Fruit fly (Drosophila melanogaster): ENCODE measurements around the gene spz5.
A peak's percentile ranks its signal among the peaks of the same experiment; 100 is the strongest.

spz5 gene

dm6 chr3L:2866843-2867242 lies 25.1 kb downstream of the spz5 start (continued):
- TF ChIP-seq OdsH (GFP tag; optimal IDR thresholded peaks at IDR 0.05), result peak; percentile 58
- peak; percentile 49 for TF ChIP-seq achi (GFP tag; optimal IDR thresholded peaks at IDR 0.05)
- peak; percentile 69 for TF ChIP-seq CG6808 (GFP tag; optimal IDR thresholded peaks at IDR 0.05)
- TF ChIP-seq Hr39 (GFP tag; optimal IDR thresholded peaks at IDR 0.05), result peak; percentile 43
- TF ChIP-seq Smox (GFP tag; optimal IDR thresholded peaks at IDR 0.05), result peak; percentile 59
- peak; percentile 27 for TF ChIP-seq Sox15 (GFP tag; optimal IDR thresholded peaks at IDR 0.05)
- TF ChIP-seq acj6 (GFP tag; optimal IDR thresholded peaks at IDR 0.05), result peak; percentile 59
- TF ChIP-seq esn (GFP tag; optimal IDR thresholded peaks at IDR 0.05), result peak; percentile 58
- TF ChIP-seq dsx (GFP tag; optimal IDR thresholded peaks at IDR 0.05; ENCODE audit: poor library complexity, severe bottlenecking), result peak; percentile 64
- 0 out of 3 replicates have a peak, but pooled peaks have one; percentile 19 for TF ChIP-seq CG8119 (GFP tag; IDR thresholded peaks at IDR 0.05)
- peak; percentile 62 for TF ChIP-seq topi (GFP tag; optimal IDR thresholded peaks at IDR 0.05)
- no peak for TF ChIP-seq Hr4 (GFP tag; optimal IDR thresholded peaks at IDR 0.05)
- TF ChIP-seq eg (GFP tag; IDR thresholded peaks at IDR 0.05), result no peak
- peak; percentile 55 for TF ChIP-seq Eip75B (GFP tag; optimal IDR thresholded peaks at IDR 0.05)
- peak; percentile 45 for TF ChIP-seq CG9139 (GFP tag; optimal IDR thresholded peaks at IDR 0.05)
- TF ChIP-seq CG34406 (GFP tag; optimal IDR thresholded peaks at IDR 0.05), result peak; percentile 49
- peak; percentile 71 for TF ChIP-seq CG3032 (tag; optimal IDR thresholded peaks at IDR 0.05)
- TF ChIP-seq Blimp-1 (GFP tag; optimal IDR thresholded peaks at IDR 0.05), result peak; percentile 17
- TF ChIP-seq Eip93F (GFP tag; optimal IDR thresholded peaks at IDR 0.05), result no peak
- TF ChIP-seq CG31627 (GFP tag; optimal IDR thresholded peaks at IDR 0.05), result peak; percentile 42
- peak; percentile 79 for TF ChIP-seq svp (GFP tag)
- peak; percentile 8 for TF ChIP-seq lz (GFP tag; optimal IDR thresholded peaks at IDR 0.05)
- TF ChIP-seq Gug (GFP tag; IDR thresholded peaks at IDR 0.05), result no peak
- TF ChIP-seq Ets21C (GFP tag; optimal IDR thresholded peaks at IDR 0.05), result no peak
- TF ChIP-seq CG8632 (GFP tag; optimal IDR thresholded peaks at IDR 0.05), result peak; percentile 58
- peak; percentile 81 for TF ChIP-seq CG10669 (GFP tag; optimal IDR thresholded peaks at IDR 0.05)
- TF ChIP-seq fd59A (GFP tag; optimal IDR thresholded peaks at IDR 0.05), result peak; percentile 55
- TF ChIP-seq ss (GFP tag; optimal IDR thresholded peaks at IDR 0.05), result peak in 1 of 2 experiments; percentile 43
- peak; percentile 57 for TF ChIP-seq CG1621 (tag; optimal IDR thresholded peaks at IDR 0.05)
- no peak for TF ChIP-seq CG4318 (GFP tag; optimal IDR thresholded peaks at IDR 0.05)

dm6 chr3L:2865564-2865963 lies 26.4 kb downstream of the spz5 start:
- TF ChIP-seq CG8319 (GFP tag; optimal IDR thresholded peaks at IDR 0.05), result no peak
- peak; percentile 15 for TF ChIP-seq CG10669 (GFP tag; optimal IDR thresholded peaks at IDR 0.05)
- peak; percentile 34 for TF ChIP-seq Met (GFP tag; optimal IDR thresholded peaks at IDR 0.05)
- TF ChIP-seq CG6163 (GFP tag; IDR thresholded peaks at IDR 0.05), result peak; percentile 49; the same call in 1 of the 3 replicates
- TF ChIP-seq pdm3 (GFP tag; optimal IDR thresholded peaks at IDR 0.05), result peak; percentile 27
- no peak for TF ChIP-seq CG7368 (GFP tag; optimal IDR thresholded peaks at IDR 0.05)
- peak; percentile 24 for TF ChIP-seq Ets96B (tag; optimal IDR thresholded peaks at IDR 0.05)
- TF ChIP-seq Smox (GFP tag; optimal IDR thresholded peaks at IDR 0.05), result peak; percentile 38
- TF ChIP-seq svp (GFP tag), result peak; percentile 80
- TF ChIP-seq CG31627 (GFP tag; optimal IDR thresholded peaks at IDR 0.05), result peak; percentile 7
- TF ChIP-seq Eip78C (GFP tag), result peak; percentile 88
- TF ChIP-seq acj6 (GFP tag; optimal IDR thresholded peaks at IDR 0.05), result peak; percentile 28
- no peak for TF ChIP-seq dac (GFP tag; optimal IDR thresholded peaks at IDR 0.05)
- peak; percentile 55 for TF ChIP-seq esn (GFP tag; optimal IDR thresholded peaks at IDR 0.05)
- no peak for TF ChIP-seq CG11902 (GFP tag; optimal IDR thresholded peaks at IDR 0.05)
- peak; percentile 35 for TF ChIP-seq CG10631 (GFP tag; optimal IDR thresholded peaks at IDR 0.05)
- peak; percentile 12 for TF ChIP-seq CG1621 (tag; optimal IDR thresholded peaks at IDR 0.05)
- no peak for TF ChIP-seq fd85E (GFP tag; optimal IDR thresholded peaks at IDR 0.05)
- TF ChIP-seq eg (GFP tag; IDR thresholded peaks at IDR 0.05), result 0 out of 3 replicates have a peak, but pooled peaks have one; percentile 52
- peak; percentile 37 for TF ChIP-seq vri (GFP tag; optimal IDR thresholded peaks at IDR 0.05)
- peak; percentile 40 for TF ChIP-seq Sox102F (GFP tag; optimal IDR thresholded peaks at IDR 0.05)
- peak; percentile 36 for TF ChIP-seq CG32006 (GFP tag; optimal IDR thresholded peaks at IDR 0.05)
- peak; percentile 29 for TF ChIP-seq OdsH (GFP tag; optimal IDR thresholded peaks at IDR 0.05)
- TF ChIP-seq CG4318 (GFP tag; optimal IDR thresholded peaks at IDR 0.05), result peak; percentile 9
- no peak for TF ChIP-seq CG34406 (GFP tag; optimal IDR thresholded peaks at IDR 0.05)
- TF ChIP-seq CG3032 (tag; optimal IDR thresholded peaks at IDR 0.05), result peak; percentile 24
- TF ChIP-seq Hr4 (GFP tag; optimal IDR thresholded peaks at IDR 0.05), result peak; percentile 30
- peak; percentile 24 for TF ChIP-seq CG6792 (GFP tag; optimal IDR thresholded peaks at IDR 0.05)
- peak; percentile 35 for TF ChIP-seq lz (GFP tag; optimal IDR thresholded peaks at IDR 0.05)
- peak; percentile 12 for TF ChIP-seq CG3919 (GFP tag; optimal IDR thresholded peaks at IDR 0.05)
- peak; percentile 21 to 53 for TF ChIP-seq ss (GFP tag; optimal IDR thresholded peaks at IDR 0.05)
- TF ChIP-seq topi (GFP tag; optimal IDR thresholded peaks at IDR 0.05), result peak; percentile 29
- TF ChIP-seq Gug (GFP tag; IDR thresholded peaks at IDR 0.05), result peak; percentile 19; the same call in 1 of the 2 replicates
- TF ChIP-seq CG11762 (GFP tag; optimal IDR thresholded peaks at IDR 0.05; ENCODE audit: insufficient read depth), result no peak
- peak; percentile 6 for TF ChIP-seq dsx (GFP tag; optimal IDR thresholded peaks at IDR 0.05; ENCODE audit: poor library complexity, severe bottlenecking)
- no peak for TF ChIP-seq fd59A (GFP tag; optimal IDR thresholded peaks at IDR 0.05)
- peak; percentile 38 for TF ChIP-seq Eip75B (GFP tag; optimal IDR thresholded peaks at IDR 0.05)
